Worm (Caenorhabditis elegans): ENCODE measurements around the gene K02C4.3.
A peak's percentile ranks its signal among the peaks of the same experiment; 100 is the strongest.

The K02C4.3 gene

ce11 chrII:8091528-8091927 is 4.9 kb upstream of the K02C4.3 start (continued):
- TF ChIP-seq ztf-4 (tag; optimal IDR thresholded peaks at IDR 0.05) (no peak), elt-1 (tag; optimal IDR thresholded peaks at IDR 0.05) (no peak), ceh-28 (tag; optimal IDR thresholded peaks at IDR 0.05) (no peak), snpc-4 (tag; optimal IDR thresholded peaks at IDR 0.05) (peak; percentile 98), sea-2 (GFP tag; optimal IDR thresholded peaks at IDR 0.05) (no peak), ZK546.5 (tag; optimal IDR thresholded peaks at IDR 0.05) (no peak), nhr-25 (tag; optimal IDR thresholded peaks at IDR 0.05) (peak; percentile 71), pqm-1 (tag; optimal IDR thresholded peaks at IDR 0.05) (peak; percentile 65), ceh-82 (tag; optimal IDR thresholded peaks at IDR 0.05) (no peak), elt-2 (tag; optimal IDR thresholded peaks at IDR 0.05) (peak; percentile 53)

ce11 chrII:8078041-8078440 is 8.6 kb downstream of the K02C4.3 start, which contains the start of gene K02C4.5:
Gene K02C4.5 (plus strand): TSS chrII:8078435.
- TF ChIP-seq skn-1 (tag; optimal IDR thresholded peaks at IDR 0.05) (peak; percentile 24), zag-1 (tag; optimal IDR thresholded peaks at IDR 0.05) (no peak), fkh-2 (tag; optimal IDR thresholded peaks at IDR 0.05) (no peak), tbx-2 (tag; optimal IDR thresholded peaks at IDR 0.05) (no peak), jun-1 (tag; optimal IDR thresholded peaks at IDR 0.05) (peak; percentile 27), pqm-1 (tag; optimal IDR thresholded peaks at IDR 0.05) (peak; percentile 63), nhr-28 (tag; optimal IDR thresholded peaks at IDR 0.05) (no peak), nhr-25 (tag; optimal IDR thresholded peaks at IDR 0.05) (peak; percentile 11), pha-4 (tag; optimal IDR thresholded peaks at IDR 0.05) (peak; percentile 12), lin-15B (tag; optimal IDR thresholded peaks at IDR 0.05) (no peak), unc-39 (tag; optimal IDR thresholded peaks at IDR 0.05) (no peak), elt-1 (tag; optimal IDR thresholded peaks at IDR 0.05) (no peak), nhr-237 (tag; optimal IDR thresholded peaks at IDR 0.05) (no peak), nfya-1 (tag; optimal IDR thresholded peaks at IDR 0.05; ENCODE audit: insufficient read depth) (no peak), ztf-4 (tag; optimal IDR thresholded peaks at IDR 0.05) (no peak), ztf-11 (tag; optimal IDR thresholded peaks at IDR 0.05) (no peak), ceh-28 (tag; optimal IDR thresholded peaks at IDR 0.05) (peak; percentile 64), egl-5 (tag; optimal IDR thresholded peaks at IDR 0.05) (no peak), elt-2 (tag; optimal IDR thresholded peaks at IDR 0.05) (peak; percentile 83), nhr-23 (tag; optimal IDR thresholded peaks at IDR 0.05) (peak; percentile 67)

ce11 chrII:8075324-8075810 is 11.3 kb downstream of the K02C4.3 start, which contains the start of gene K02C4.2:
Gene K02C4.2 (plus strand): TSS chrII:8075760.
- TF ChIP-seq ceh-16 (tag; optimal IDR thresholded peaks at IDR 0.05) (peak; percentile 38), ceh-9 (tag; optimal IDR thresholded peaks at IDR 0.05) (no peak), elt-3 (tag; optimal IDR thresholded peaks at IDR 0.05) (peak in 2 of 3 experiments; percentile 18 to 56), egl-5 (tag; optimal IDR thresholded peaks at IDR 0.05) (peak; percentile 67), nhr-77 (tag; optimal IDR thresholded peaks at IDR 0.05) (peak; percentile 52), daf-12 (tag; optimal IDR thresholded peaks at IDR 0.05) (no peak), nhr-43 (tag; optimal IDR thresholded peaks at IDR 0.05; ENCODE audit: poor library complexity, severe bottlenecking) (peak; percentile 61), nhr-28 (tag; optimal IDR thresholded peaks at IDR 0.05) (no peak), lsy-12 (tag; optimal IDR thresholded peaks at IDR 0.05) (peak; percentile 86), ama-1 (optimal IDR thresholded peaks at IDR 0.05) (peak; percentile 43), nfya-1 (tag; optimal IDR thresholded peaks at IDR 0.05; ENCODE audit: insufficient read depth) (peak; percentile 73), ztf-4 (tag; optimal IDR thresholded peaks at IDR 0.05) (peak; percentile 51), unc-62 (GFP tag; optimal IDR thresholded peaks at IDR 0.05) (no peak), snpc-4 (tag; optimal IDR thresholded peaks at IDR 0.05) (no peak), ceh-28 (tag; optimal IDR thresholded peaks at IDR 0.05) (no peak), R02D3.7 (tag; optimal IDR thresholded peaks at IDR 0.05) (peak; percentile 6), hmg-11 (tag; optimal IDR thresholded peaks at IDR 0.05) (peak; percentile 35), jun-1 (tag; optimal IDR thresholded peaks at IDR 0.05) (peak; percentile 58), ztf-11 (tag; optimal IDR thresholded peaks at IDR 0.05) (no peak), nhr-25 (tag; optimal IDR thresholded peaks at IDR 0.05) (peak; percentile 85), tbx-2 (tag; optimal IDR thresholded peaks at IDR 0.05) (peak; percentile 60), elt-2 (tag; optimal IDR thresholded peaks at IDR 0.05) (peak; percentile 76), skn-1 (tag; optimal IDR thresholded peaks at IDR 0.05) (peak; percentile 44), egl-27 (tag; optimal IDR thresholded peaks at IDR 0.05) (peak; percentile 86), ceh-82 (tag; optimal IDR thresholded peaks at IDR 0.05) (no peak), nhr-23 (tag; optimal IDR thresholded peaks at IDR 0.05) (peak; percentile 55), lin-39 (tag; optimal IDR thresholded peaks at IDR 0.05) (peak; percentile 85), lin-15B (tag; optimal IDR thresholded peaks at IDR 0.05) (peak; percentile 36), unc-39 (tag; optimal IDR thresholded peaks at IDR 0.05) (no peak), fos-1 (tag; optimal IDR thresholded peaks at IDR 0.05) (no peak), sea-2 (GFP tag; optimal IDR thresholded peaks at IDR 0.05) (no peak), mml-1 (tag; optimal IDR thresholded peaks at IDR 0.05) (no peak), pqm-1 (tag; optimal IDR thresholded peaks at IDR 0.05) (peak; percentile 55), pha-4 (tag; optimal IDR thresholded peaks at IDR 0.05) (peak; percentile 82), mdl-1 (tag; optimal IDR thresholded peaks at IDR 0.05) (no peak), nhr-76 (tag; optimal IDR thresholded peaks at IDR 0.05) (no peak)

Measured in whole organism, L3 larva.